Fruit fly (Drosophila melanogaster): ENCODE results near the gene bap.

The bap gene

dm6 chr3R:21349870-21350314 lies 38.8 kb upstream of the bap start (continued):
- TF ChIP-seq CG2875 (GFP tag; optimal IDR thresholded peaks at IDR 0.05), result peak; percentile 17
- TF ChIP-seq ken (GFP tag; IDR thresholded peaks at IDR 0.05), result no peak
- peak; percentile 37 for TF ChIP-seq CG9797 (GFP tag; optimal IDR thresholded peaks at IDR 0.05)
- TF ChIP-seq CG7556 (GFP tag; optimal IDR thresholded peaks at IDR 0.05), result peak; percentile 11
- TF ChIP-seq Awh (GFP tag; IDR thresholded peaks at IDR 0.05), result no peak
- peak; percentile 69 for TF ChIP-seq MTF-1 (GFP tag; optimal IDR thresholded peaks at IDR 0.05; ENCODE audit: borderline replicate concordance)
- peak; percentile 56 for TF ChIP-seq CG12219 (GFP tag; optimal IDR thresholded peaks at IDR 0.05)
- peak; percentile 50 for TF ChIP-seq CG1603 (tag; optimal IDR thresholded peaks at IDR 0.05)
- no peak for TF ChIP-seq sens-2 (GFP tag; IDR thresholded peaks at IDR 0.05)
- TF ChIP-seq Spps (tag; optimal IDR thresholded peaks at IDR 0.05), result peak; percentile 31
- peak; percentile 17 for TF ChIP-seq btn (GFP tag; optimal IDR thresholded peaks at IDR 0.05)
- peak; percentile 60 for TF ChIP-seq CG4854 (GFP tag; optimal IDR thresholded peaks at IDR 0.05)
- peak; percentile 47 for TF ChIP-seq CG13123 (GFP tag; optimal IDR thresholded peaks at IDR 0.05)
- peak; percentile 21 for TF ChIP-seq CG11723 (GFP tag; optimal IDR thresholded peaks at IDR 0.05)
- TF ChIP-seq CG15601 (tag; optimal IDR thresholded peaks at IDR 0.05), result peak; percentile 62
- peak; percentile 56 for TF ChIP-seq CG3407 (GFP tag; optimal IDR thresholded peaks at IDR 0.05)
- peak; percentile 24 for TF ChIP-seq YL-1 (GFP tag; optimal IDR thresholded peaks at IDR 0.05)
- TF ChIP-seq CG31365 (tag; optimal IDR thresholded peaks at IDR 0.05), result peak; percentile 34
- TF ChIP-seq nerfin-1 (tag; optimal IDR thresholded peaks at IDR 0.05), result peak; percentile 7
- peak; percentile 36 for TF ChIP-seq her (GFP tag; optimal IDR thresholded peaks at IDR 0.05)
- TF ChIP-seq CG14710 (tag; optimal IDR thresholded peaks at IDR 0.05), result peak; percentile 11
- no peak for TF ChIP-seq crol (GFP tag; IDR thresholded peaks at IDR 0.05)
- peak; percentile 69 for TF ChIP-seq CG12299 (tag; optimal IDR thresholded peaks at IDR 0.05)
- TF ChIP-seq CG1529 (GFP tag; optimal IDR thresholded peaks at IDR 0.05), result peak; percentile 19
- TF ChIP-seq pfk (GFP tag; optimal IDR thresholded peaks at IDR 0.05), result peak; percentile 64
- peak; percentile 39 for TF ChIP-seq gem (tag; optimal IDR thresholded peaks at IDR 0.05)
- TF ChIP-seq CG17912 (GFP tag; optimal IDR thresholded peaks at IDR 0.05), result peak; percentile 75
- no peak for TF ChIP-seq CG4820 (GFP tag; optimal IDR thresholded peaks at IDR 0.05)
- TF ChIP-seq fd64A (GFP tag; optimal IDR thresholded peaks at IDR 0.05), result peak; percentile 89
- TF ChIP-seq bab2 (GFP tag; optimal IDR thresholded peaks at IDR 0.05), result peak; percentile 27
- peak; percentile 2 for TF ChIP-seq CG12236 (GFP tag; optimal IDR thresholded peaks at IDR 0.05)
- no peak for TF ChIP-seq CG32532 (GFP tag; IDR thresholded peaks at IDR 0.05)
- no peak for TF ChIP-seq gt (GFP tag; IDR thresholded peaks at IDR 0.05)
- TF ChIP-seq Hsf (GFP tag; optimal IDR thresholded peaks at IDR 0.05), result no peak
- TF ChIP-seq CG4424 (GFP tag; optimal IDR thresholded peaks at IDR 0.05), result peak; percentile 28
- TF ChIP-seq gro (GFP tag; optimal IDR thresholded peaks at IDR 0.05), result peak; percentile 35
- peak; percentile 46 for TF ChIP-seq p53 (GFP tag; optimal IDR thresholded peaks at IDR 0.05)
- TF ChIP-seq CG43689 (GFP tag; IDR thresholded peaks at IDR 0.05), result no peak
- TF ChIP-seq CG18764 (GFP tag; optimal IDR thresholded peaks at IDR 0.05), result peak; percentile 26
- TF ChIP-seq BEAF-32 (GFP tag; optimal IDR thresholded peaks at IDR 0.05), result peak; percentile 24
- peak; percentile 15 for TF ChIP-seq eyg (GFP tag; optimal IDR thresholded peaks at IDR 0.05)
- peak; percentile 28 for TF ChIP-seq Fer2 (tag; optimal IDR thresholded peaks at IDR 0.05)
- TF ChIP-seq Asciz (GFP tag; optimal IDR thresholded peaks at IDR 0.05), result peak; percentile 81
- no peak for TF ChIP-seq CG10462 (GFP tag; optimal IDR thresholded peaks at IDR 0.05)
- TF ChIP-seq D (optimal IDR thresholded peaks at IDR 0.05), result no peak
- TF ChIP-seq D (GFP tag; optimal IDR thresholded peaks at IDR 0.05), result peak; percentile 57
- peak; percentile 68 for TF ChIP-seq CG6813 (GFP tag; optimal IDR thresholded peaks at IDR 0.05)
- TF ChIP-seq CG10209 (GFP tag; optimal IDR thresholded peaks at IDR 0.05), result peak; percentile 37
- peak; percentile 58 for TF ChIP-seq CG4707 (GFP tag; optimal IDR thresholded peaks at IDR 0.05)
- TF ChIP-seq H2.0 (GFP tag; IDR thresholded peaks at IDR 0.05), result no peak
- no peak for TF ChIP-seq CG8281 (tag; optimal IDR thresholded peaks at IDR 0.05)
